Worm (Caenorhabditis elegans): ENCODE data around the gene vha-8.
"Not testable (repeated sequence)": the region's sequence is repeated elsewhere in the genome, so short reads cannot be mapped to it uniquely, and the experiment has no call there.

The vha-8 gene

DNA sequence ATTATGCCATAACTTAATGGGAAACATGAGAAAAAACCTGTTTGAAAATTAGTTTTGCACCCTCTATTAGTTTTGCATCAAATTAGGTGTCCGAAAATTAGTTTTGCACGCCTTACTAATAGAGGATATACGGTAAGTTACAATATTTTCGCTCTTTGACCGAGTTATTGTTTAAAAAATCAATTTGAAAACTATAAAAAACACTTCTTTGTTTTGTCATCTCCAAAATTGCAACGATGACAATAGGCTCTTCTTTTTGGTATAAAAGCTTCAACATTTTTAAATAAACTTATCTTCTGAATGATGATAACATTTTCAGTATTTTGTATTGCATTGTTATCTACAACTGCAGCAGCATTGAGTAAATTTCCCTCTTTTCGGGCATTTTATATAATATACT lies 36.6 kb downstream of the vha-8 start, which contains the start of gene H20E11.2:
TSS of gene H20E11.2 (plus strand) at position 301 of the 400 bp plus-strand sequence.
- TF ChIP-seq lin-54 (GFP tag; optimal IDR thresholded peaks at IDR 0.05); dpff-1 (tag; optimal IDR thresholded peaks at IDR 0.05); rec-8 (tag; optimal IDR thresholded peaks at IDR 0.05): not testable (repeated sequence)

ce11 chrIV:6829902-6830301 lies 39.0 kb downstream of the vha-8 start, which contains the start of gene H20E11.1:
Gene H20E11.1, plus strand, starts transcription at chrIV:6830145.
- TF ChIP-seq ztf-28 (GFP tag; IDR thresholded peaks at IDR 0.05), result no peak
- no peak for TF ChIP-seq efl-1 (GFP tag; optimal IDR thresholded peaks at IDR 0.05)
- TF ChIP-seq nhr-80 (tag; optimal IDR thresholded peaks at IDR 0.05), result peak; percentile 29
- TF ChIP-seq F33H1.4 (GFP tag; IDR thresholded peaks at IDR 0.05), result no peak
- no peak for TF ChIP-seq snpc-1.1 (tag; optimal IDR thresholded peaks at IDR 0.05; ENCODE audit: insufficient read depth)

DNA sequence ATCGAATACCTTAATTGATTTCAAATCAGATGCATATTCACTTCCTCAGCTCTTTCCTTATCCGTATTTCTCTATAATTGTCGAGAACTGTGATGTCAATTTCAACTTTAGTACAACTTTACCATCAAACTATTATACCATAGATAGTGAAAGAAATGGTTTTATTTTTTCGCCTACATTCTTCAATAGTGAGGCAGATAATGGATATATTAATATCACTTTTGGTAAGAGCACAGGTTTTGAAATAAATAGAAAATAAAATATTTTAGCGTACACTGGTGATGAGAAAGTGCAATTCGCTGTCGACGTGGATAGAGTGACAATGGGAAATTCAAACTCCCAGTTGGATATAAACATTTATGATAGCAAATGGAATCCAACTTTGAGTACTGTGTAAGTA lies 41.3 kb downstream of the vha-8 start:
- TF ChIP-seq unc-130 (GFP tag; optimal IDR thresholded peaks at IDR 0.05) (no peak), T26A5.8 (tag; optimal IDR thresholded peaks at IDR 0.05) (no peak), Y79H2A.3 (GFP tag; conservative IDR thresholded peaks at IDR 0.05) (no peak), F39B2.1 (GFP tag; IDR thresholded peaks at IDR 0.05) (no peak), snpc-1.1 (tag; optimal IDR thresholded peaks at IDR 0.05; ENCODE audit: insufficient read depth) (no peak)

- no peak for TF ChIP-seq him-1 (tag; optimal IDR thresholded peaks at IDR 0.05)
- TF ChIP-seq sdz-38 (tag; optimal IDR thresholded peaks at IDR 0.05), result no peak
- no peak for TF ChIP-seq ekl-4 (GFP tag; IDR thresholded peaks at IDR 0.05)
- no peak for TF ChIP-seq egl-18 (GFP tag; IDR thresholded peaks at IDR 0.05)
- TF ChIP-seq F37B4.10 (GFP tag; IDR thresholded peaks at IDR 0.05), result no peak
- TF ChIP-seq ceh-58 (GFP tag; IDR thresholded peaks at IDR 0.05), result no peak
- TF ChIP-seq efl-1 (GFP tag; optimal IDR thresholded peaks at IDR 0.05), result no peak
- no peak for TF ChIP-seq ceh-79 (tag; optimal IDR thresholded peaks at IDR 0.05)
- no peak for TF ChIP-seq ztf-6 (GFP tag; IDR thresholded peaks at IDR 0.05)
- no peak for TF ChIP-seq Y56A3A.18 (GFP tag; IDR thresholded peaks at IDR 0.05)
- TF ChIP-seq let-607 (tag; optimal IDR thresholded peaks at IDR 0.05), result no peak
- TF ChIP-seq atf-7 (tag; optimal IDR thresholded peaks at IDR 0.05), result no peak
- TF ChIP-seq ceh-91 (GFP tag; IDR thresholded peaks at IDR 0.05), result no peak
- TF ChIP-seq hmg-20 (GFP tag; IDR thresholded peaks at IDR 0.05), result no peak
- no peak for TF ChIP-seq egrh-3 (GFP tag; IDR thresholded peaks at IDR 0.05)
These were observed 42.7 kb downstream of the vha-8 start for ce11 chrIV:6833617-6834016.

DNA sequence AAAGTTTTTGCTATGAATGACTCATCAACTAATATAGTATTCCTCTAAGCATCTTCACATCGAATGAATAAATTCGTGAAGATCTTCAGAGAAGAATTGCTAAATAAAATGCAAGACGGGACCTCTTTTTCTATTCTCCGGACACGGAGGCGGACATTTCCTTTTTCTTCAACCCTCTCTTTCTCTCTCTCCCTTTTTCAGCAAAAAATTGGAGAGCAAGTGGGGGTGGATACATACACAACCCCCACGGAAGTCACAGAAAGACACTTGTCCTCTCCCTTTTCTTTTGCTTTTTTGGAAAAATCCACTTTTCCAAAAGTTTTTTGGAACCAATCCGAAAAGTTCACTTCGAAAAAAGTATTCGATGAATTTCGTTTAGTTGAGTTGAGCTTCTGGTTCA lies 43.8 kb downstream of the vha-8 start:
- no peak for TF ChIP-seq snpc-3.4 (tag; optimal IDR thresholded peaks at IDR 0.05)
- no peak for TF ChIP-seq T07F8.4 (tag; optimal IDR thresholded peaks at IDR 0.05)
- no peak for TF ChIP-seq unc-62 (GFP tag; optimal IDR thresholded peaks at IDR 0.05)
- TF ChIP-seq ztf-26 (tag; optimal IDR thresholded peaks at IDR 0.05), result no peak
- no peak for TF ChIP-seq gei-17 (GFP tag; optimal IDR thresholded peaks at IDR 0.05)
- TF ChIP-seq F10E7.11 (tag; optimal IDR thresholded peaks at IDR 0.05), result no peak
- TF ChIP-seq mes-4 (tag; optimal IDR thresholded peaks at IDR 0.05), result no peak

Data from whole organism, young adult.